Worm (Caenorhabditis elegans): ENCODE measurements around the gene T25C12.3.

T25C12.3 gene

DNA sequence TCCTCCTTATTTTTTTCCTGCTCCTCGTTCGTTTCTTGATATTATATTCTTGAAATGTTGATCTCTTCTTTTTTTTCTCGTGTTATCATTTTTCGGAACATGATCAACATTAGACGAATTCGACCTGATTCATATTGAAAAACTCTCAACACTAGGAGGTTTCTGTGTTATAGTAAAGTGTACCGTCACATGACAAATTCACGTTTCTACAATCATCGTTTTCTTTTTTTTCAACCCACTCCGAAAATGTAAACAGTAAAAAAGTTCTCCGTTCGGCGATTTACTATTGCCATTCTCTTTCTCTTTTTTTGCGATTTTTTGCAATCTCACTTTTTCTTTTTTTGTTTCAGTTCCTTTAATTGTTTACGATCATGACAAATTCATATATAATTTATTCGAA, 28.4 kb downstream of the T25C12.3 start:
- TF ChIP-seq ZK546.5 (tag; optimal IDR thresholded peaks at IDR 0.05) = no peak
- TF ChIP-seq nhr-23 (tag; optimal IDR thresholded peaks at IDR 0.05) = peak; percentile 19
- TF ChIP-seq zag-1 (tag; optimal IDR thresholded peaks at IDR 0.05) = no peak
- peak; percentile 99 for TF ChIP-seq pha-4 (tag; optimal IDR thresholded peaks at IDR 0.05)
- TF ChIP-seq ceh-28 (tag; optimal IDR thresholded peaks at IDR 0.05) = no peak
- no peak for TF ChIP-seq pqm-1 (tag; optimal IDR thresholded peaks at IDR 0.05)
- TF ChIP-seq egl-27 (tag; optimal IDR thresholded peaks at IDR 0.05) = no peak

DNA sequence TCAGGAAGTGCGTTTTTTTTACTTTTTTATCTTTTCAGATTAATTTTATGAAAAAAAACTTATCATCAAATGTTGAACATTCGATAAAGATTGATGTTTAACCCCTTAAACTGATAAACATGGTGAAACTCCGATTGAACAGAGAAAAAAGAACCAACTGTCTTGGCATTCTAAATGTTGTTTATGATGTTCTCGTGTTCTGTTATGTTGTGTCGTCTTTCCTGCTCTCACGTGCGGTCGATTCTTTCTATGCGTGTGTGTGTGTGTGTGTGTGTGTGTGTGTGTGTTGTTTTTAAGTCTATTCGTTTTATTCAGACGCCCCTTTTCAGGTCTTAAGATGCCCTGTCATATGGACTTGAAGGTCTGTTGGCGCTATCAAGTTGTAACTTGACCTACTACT, 30.2 kb downstream of the T25C12.3 start:
- peak; percentile 38 for TF ChIP-seq elt-1 (tag; optimal IDR thresholded peaks at IDR 0.05)
- TF ChIP-seq nhr-237 (tag; optimal IDR thresholded peaks at IDR 0.05) = no peak
- TF ChIP-seq nhr-12 (tag; optimal IDR thresholded peaks at IDR 0.05) = no peak
- no peak for TF ChIP-seq nhr-43 (tag; optimal IDR thresholded peaks at IDR 0.05; ENCODE audit: poor library complexity, severe bottlenecking)
- no peak for TF ChIP-seq ceh-16 (tag; optimal IDR thresholded peaks at IDR 0.05)
- no peak for TF ChIP-seq unc-39 (tag; optimal IDR thresholded peaks at IDR 0.05)
- peak; percentile 17 for TF ChIP-seq nfya-1 (tag; optimal IDR thresholded peaks at IDR 0.05; ENCODE audit: insufficient read depth)
- TF ChIP-seq fkh-2 (tag; optimal IDR thresholded peaks at IDR 0.05) = no peak
- peak; percentile 5 for TF ChIP-seq snpc-4 (tag; optimal IDR thresholded peaks at IDR 0.05)
- TF ChIP-seq jun-1 (tag; optimal IDR thresholded peaks at IDR 0.05) = peak; percentile 33
- TF ChIP-seq fkh-10 (GFP tag; optimal IDR thresholded peaks at IDR 0.05) = no peak
- no peak for TF ChIP-seq nhr-77 (tag; optimal IDR thresholded peaks at IDR 0.05)
- no peak for TF ChIP-seq lin-39 (tag; optimal IDR thresholded peaks at IDR 0.05)
- TF ChIP-seq mdl-1 (tag; optimal IDR thresholded peaks at IDR 0.05) = peak; percentile 35
- TF ChIP-seq egl-5 (tag; optimal IDR thresholded peaks at IDR 0.05) = peak; percentile 74
- TF ChIP-seq ceh-28 (tag; optimal IDR thresholded peaks at IDR 0.05) = no peak
- no peak for TF ChIP-seq ZK546.5 (tag; optimal IDR thresholded peaks at IDR 0.05)
- no peak for TF ChIP-seq unc-62 (GFP tag; optimal IDR thresholded peaks at IDR 0.05)
- no peak for TF ChIP-seq elt-3 (tag; optimal IDR thresholded peaks at IDR 0.05)
- TF ChIP-seq sea-2 (GFP tag; optimal IDR thresholded peaks at IDR 0.05) = no peak
- no peak for TF ChIP-seq ztf-11 (tag; optimal IDR thresholded peaks at IDR 0.05)
- peak; percentile 49 for TF ChIP-seq pha-4 (tag; optimal IDR thresholded peaks at IDR 0.05)
- no peak for TF ChIP-seq fos-1 (tag; optimal IDR thresholded peaks at IDR 0.05)
- no peak for TF ChIP-seq nhr-28 (tag; optimal IDR thresholded peaks at IDR 0.05)
- TF ChIP-seq nhr-11 (tag; optimal IDR thresholded peaks at IDR 0.05) = no peak
- no peak for TF ChIP-seq R02D3.7 (tag; optimal IDR thresholded peaks at IDR 0.05)
- TF ChIP-seq nhr-25 (tag; optimal IDR thresholded peaks at IDR 0.05) = peak; percentile 12
- no peak for TF ChIP-seq daf-12 (tag; optimal IDR thresholded peaks at IDR 0.05)
- no peak for TF ChIP-seq tbx-2 (tag; optimal IDR thresholded peaks at IDR 0.05)
- no peak for TF ChIP-seq lin-15B (tag; optimal IDR thresholded peaks at IDR 0.05)
- no peak for TF ChIP-seq lsy-12 (tag; optimal IDR thresholded peaks at IDR 0.05)
- TF ChIP-seq nhr-67 (tag; optimal IDR thresholded peaks at IDR 0.05) = no peak
- no peak for TF ChIP-seq mml-1 (tag; optimal IDR thresholded peaks at IDR 0.05)
- no peak for TF ChIP-seq ceh-82 (tag; optimal IDR thresholded peaks at IDR 0.05)
- TF ChIP-seq zag-1 (tag; optimal IDR thresholded peaks at IDR 0.05) = no peak
- peak; percentile 87 for TF ChIP-seq elt-2 (tag; optimal IDR thresholded peaks at IDR 0.05)
- peak; percentile 45 for TF ChIP-seq pqm-1 (tag; optimal IDR thresholded peaks at IDR 0.05)
- TF ChIP-seq hmg-11 (tag; optimal IDR thresholded peaks at IDR 0.05) = no peak
- TF ChIP-seq skn-1 (tag; optimal IDR thresholded peaks at IDR 0.05) = no peak
- no peak for TF ChIP-seq egl-27 (tag; optimal IDR thresholded peaks at IDR 0.05)
- TF ChIP-seq ztf-4 (tag; optimal IDR thresholded peaks at IDR 0.05) = no peak
- TF ChIP-seq ceh-9 (tag; optimal IDR thresholded peaks at IDR 0.05) = no peak
- TF ChIP-seq nhr-23 (tag; optimal IDR thresholded peaks at IDR 0.05) = no peak
- TF ChIP-seq ama-1 (optimal IDR thresholded peaks at IDR 0.05) = no peak
- no peak for TF ChIP-seq aly-2 (tag; optimal IDR thresholded peaks at IDR 0.05)
- no peak for TF ChIP-seq eor-1 (tag; optimal IDR thresholded peaks at IDR 0.05)
- TF ChIP-seq nhr-76 (tag; optimal IDR thresholded peaks at IDR 0.05) = no peak
